Worm (Caenorhabditis elegans): Measurements from ENCODE around the gene T06C12.11.
"Not testable (repeated sequence)": the region's sequence is repeated elsewhere in the genome, so short reads cannot be mapped to it uniquely, and the experiment has no call there.

Gene T06C12.11

ce11 chrV:15920273-15920672 lies 27.5 kb downstream of the T06C12.11 start, which contains the start of gene F35E8.10:
Gene F35E8.10 (minus strand): TSS chrV:15920373.
- no peak for TF ChIP-seq unc-62 (GFP tag; optimal IDR thresholded peaks at IDR 0.05)

- no peak for TF ChIP-seq unc-62 (GFP tag; optimal IDR thresholded peaks at IDR 0.05)
Measured at ce11 chrV:15921102-15921501, 28.3 kb downstream of the T06C12.11 start, which contains the start of gene cdr-1. Gene cdr-1 (plus strand): TSS chrV:15921309.

ce11 chrV:15922979-15923378 lies 30.2 kb downstream of the T06C12.11 start, which contains the start of gene F35E8.13:
Gene F35E8.13 (plus strand): TSS chrV:15923279.
- no peak for TF ChIP-seq unc-62 (GFP tag; optimal IDR thresholded peaks at IDR 0.05)

DNA sequence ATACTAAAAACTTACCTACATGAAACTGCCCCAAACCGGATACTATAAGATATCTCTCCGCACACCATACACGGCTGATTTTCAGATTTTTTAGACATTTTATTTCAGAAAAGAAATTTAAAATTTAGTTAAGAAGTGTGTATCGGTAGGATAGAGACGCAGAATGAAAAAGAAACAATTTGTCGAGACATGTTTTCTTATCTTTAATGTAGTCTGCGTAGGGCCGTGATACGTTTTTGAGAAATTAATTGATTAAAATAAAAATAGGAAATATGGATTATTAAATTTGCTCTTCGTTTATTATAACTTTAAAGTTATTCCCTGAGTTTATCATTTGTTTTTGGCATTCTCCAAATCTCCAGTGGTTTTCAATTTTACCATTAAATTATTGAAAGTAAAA lies 31.5 kb downstream of the T06C12.11 start, which contains the start of gene nhr-108:
nhr-108 (minus strand) TSS at position 166 of the 400 bp plus-strand sequence.
- TF ChIP-seq unc-62 (GFP tag; optimal IDR thresholded peaks at IDR 0.05), result no peak

ce11 chrV:15928325-15928724 lies 35.5 kb downstream of the T06C12.11 start, which contains the start of gene pzf-1:
Gene pzf-1 (minus strand): TSS chrV:15928425.
- no peak for TF ChIP-seq unc-62 (GFP tag; optimal IDR thresholded peaks at IDR 0.05)

ce11 chrV:15929882-15930281 lies 37.1 kb downstream of the T06C12.11 start, which contains the start of gene srbc-77:
Gene srbc-77 (plus strand): TSS chrV:15930182.
- TF ChIP-seq unc-62 (GFP tag; optimal IDR thresholded peaks at IDR 0.05), result not testable (repeated sequence)

DNA sequence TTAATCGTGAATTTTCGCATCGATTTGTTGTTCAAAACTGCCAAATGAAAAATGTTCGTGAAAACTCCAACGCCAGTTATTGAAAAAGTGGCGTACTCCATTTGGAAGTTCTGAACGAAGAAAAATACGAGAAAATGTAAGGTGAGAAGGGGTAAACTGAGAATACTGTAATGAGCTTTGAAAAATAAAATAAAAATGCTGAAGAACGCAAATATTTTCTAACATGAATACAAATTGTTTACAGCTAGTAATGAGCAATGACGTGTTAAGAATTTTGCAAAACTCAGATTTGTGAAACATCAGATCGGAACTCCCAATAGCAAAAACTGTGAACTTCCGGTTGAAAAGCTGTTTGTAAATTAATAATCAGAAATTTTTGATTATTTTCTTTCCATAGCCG lies 39.6 kb downstream of the T06C12.11 start, which contains the start of gene srw-26:
srw-26 (minus strand) TSS at position 101 of the 400 bp plus-strand sequence.
- no peak for TF ChIP-seq unc-62 (GFP tag; optimal IDR thresholded peaks at IDR 0.05)

DNA sequence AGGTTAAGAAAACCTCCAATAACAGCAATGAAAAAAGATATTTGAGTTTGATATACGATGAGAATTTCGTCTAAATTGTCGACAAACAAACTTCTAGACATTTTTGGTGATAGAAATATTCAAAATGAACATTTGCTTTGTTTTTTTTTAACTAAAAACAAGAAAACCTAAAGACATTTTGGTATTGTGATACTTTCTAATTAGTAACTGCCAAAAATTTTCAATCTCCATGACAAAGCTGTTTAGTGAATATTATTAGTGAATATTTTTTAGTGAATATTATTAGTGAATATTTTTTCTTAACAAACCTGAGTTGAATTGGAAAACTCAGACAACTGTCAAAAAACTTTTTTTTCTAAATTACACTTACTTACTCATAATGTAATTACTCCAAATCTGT lies 47.5 kb downstream of the T06C12.11 start, which contains the start of gene srw-55:
srw-55 (minus strand) TSS at position 101 of the 400 bp plus-strand sequence.
- no peak for TF ChIP-seq unc-62 (GFP tag; optimal IDR thresholded peaks at IDR 0.05)

ce11 chrV:15943125-15943524 lies 50.3 kb downstream of the T06C12.11 start, which contains the start of gene srw-53:
Gene srw-53 (plus strand): TSS chrV:15943425.
- no peak for TF ChIP-seq unc-62 (GFP tag; optimal IDR thresholded peaks at IDR 0.05)
